Worm (Caenorhabditis elegans): ENCODE results near the gene spp-31.

ce11 chrIV:1409941-1410340 lies 3.6 kb downstream of the spp-31 start, which contains the start of gene rpc-11:
- TF ChIP-seq flt-1 (GFP tag; IDR thresholded peaks at IDR 0.05) (no peak), ref-1 (GFP tag; conservative IDR thresholded peaks at IDR 0.05) (no peak), tab-1 (GFP tag; IDR thresholded peaks at IDR 0.05) (no peak), ztf-29 (GFP tag; IDR thresholded peaks at IDR 0.05) (no peak), med-1 (GFP tag; optimal IDR thresholded peaks at IDR 0.05; ENCODE audit: insufficient read depth) (no peak), cog-1 (tag; optimal IDR thresholded peaks at IDR 0.05) (no peak)
